Worm (Caenorhabditis elegans) whole organism, early embryonic: ENCODE data around the gene lin-25.

Source experiments
- B0310.2 ChIP-seq: sonication (generic microtip); optimal IDR thresholded peaks from 2 replicates; lab custom pipeline; 2016; ENCODE audit warnings: mild to moderate bottlenecking, missing genetic modification characterization, missing compliant biosample characterization
- F13C5.2 ChIP-seq: sonication (generic microtip); optimal IDR thresholded peaks from 2 replicates; lab custom pipeline; 2017; ENCODE audit warnings: mild to moderate bottlenecking, missing genetic modification characterization, inconsistent platforms, missing compliant biosample characterization
- aly-1 ChIP-seq: sonication (generic microtip); optimal IDR thresholded peaks from 2 replicates; lab custom pipeline; 2016; ENCODE audit warnings: missing genetic modification characterization, missing compliant biosample characterization
- ama-1 ChIP-seq: fragments of 150-350 bp; optimal IDR thresholded peaks from 2 replicates; lab custom pipeline; 2014
- ceh-13 ChIP-seq: fragments of 200-800 bp; sonication (Bioruptor generic); optimal IDR thresholded peaks from 2 replicates; lab custom pipeline; 2018; ENCODE audit warnings: mild to moderate bottlenecking, missing genetic modification characterization, missing compliant biosample characterization
- ceh-36 ChIP-seq: sonication (generic microtip); optimal IDR thresholded peaks from 2 replicates; lab custom pipeline; 2016; ENCODE audit warnings: missing genetic modification characterization, inconsistent platforms, missing compliant biosample characterization
- ets-7 ChIP-seq: sonication (generic microtip); optimal IDR thresholded peaks from 2 replicates; lab custom pipeline; 2016; ENCODE audit warnings: missing genotype, missing genetic modification characterization, missing compliant biosample characterization
- flt-1 ChIP-seq: fragments of 200-800 bp; sonication (Bioruptor generic); IDR thresholded peaks from 2 replicates; pipeline ENCODE4 v1.3.6; 2022; ENCODE audit warnings: missing genetic modification characterization, missing compliant biosample characterization
- hmbx-1 ChIP-seq: sonication (generic microtip); optimal IDR thresholded peaks from 2 replicates; lab custom pipeline; 2016; ENCODE audit warnings: mild to moderate bottlenecking, missing genetic modification characterization, missing compliant biosample characterization
- hmg-4 ChIP-seq: fragments of 200-800 bp; sonication (Bioruptor generic); optimal IDR thresholded peaks from 2 replicates; lab custom pipeline; 2018; ENCODE audit warnings: mild to moderate bottlenecking, missing genetic modification characterization, missing compliant biosample characterization
- hnd-1 ChIP-seq: sonication (generic microtip); optimal IDR thresholded peaks from 2 replicates; lab custom pipeline; 2016; ENCODE audit warnings: missing genetic modification characterization, missing compliant biosample characterization
- pes-1 ChIP-seq: fragments of 200-800 bp; sonication (Bioruptor generic); IDR thresholded peaks from 2 replicates; pipeline ENCODE4 v1.3.6; 2022; ENCODE audit warnings: missing genetic modification reagents, missing genetic modification characterization, missing compliant biosample characterization
- scrt-1 ChIP-seq: fragments of 200-800 bp; sonication (Bioruptor generic); IDR thresholded peaks from 2 replicates; pipeline ENCODE4 v1.3.6; 2022; ENCODE audit warnings: missing genetic modification characterization, missing compliant biosample characterization
- sea-1 ChIP-seq: fragments of 200-800 bp; sonication (Bioruptor generic); conservative IDR thresholded peaks from 2 replicates; pipeline ENCODE4 v1.3.6; 2022; ENCODE audit warnings: missing genetic modification characterization, missing compliant biosample characterization
- tbx-11 ChIP-seq: fragments of 200-800 bp; sonication (Bioruptor generic); IDR thresholded peaks from 2 replicates; pipeline ENCODE4 v1.3.6; 2022; ENCODE audit warnings: missing genetic modification characterization, missing compliant biosample characterization
- tbx-37 ChIP-seq: fragments of 200-800 bp; sonication (Bioruptor generic); conservative IDR thresholded peaks from 2 replicates; pipeline ENCODE4 v1.3.6; 2022; ENCODE audit warnings: missing genetic modification reagents, missing genetic modification characterization, missing compliant biosample characterization
- tra-4 ChIP-seq: sonication (generic microtip); optimal IDR thresholded peaks from 2 replicates; lab custom pipeline; 2017; ENCODE audit warnings: missing genetic modification characterization, missing compliant biosample characterization

The lin-25 gene

ce11 chrV:12676299-12676698, 26.6 kb downstream of the lin-25 start:
- TF ChIP-seq sea-1 (GFP tag; lab: Robert Waterston, UW) (no peak), ets-7 (tag; lab: Kevin White, UChicago) (no peak), aly-1 (tag; lab: Kevin White, UChicago) (no peak), hmg-4 (GFP tag; lab: Kevin White, UChicago) (no peak), ama-1 (lab: Kevin White, UChicago) (no peak), hmbx-1 (no peak), tbx-11 (GFP tag; lab: Robert Waterston, UW) (no peak), tra-4 (tag; lab: Kevin White, UChicago) (no peak), flt-1 (GFP tag; lab: Robert Waterston, UW) (no peak), tbx-37 (GFP tag; lab: Robert Waterston, UW) (no peak), ceh-36 (tag; lab: Kevin White, UChicago) (no peak), F13C5.2 (tag; lab: Kevin White, UChicago) (no peak), B0310.2 (tag; lab: Kevin White, UChicago) (no peak), scrt-1 (GFP tag; lab: Robert Waterston, UW) (no peak)

- TF ChIP-seq hnd-1 (tag; lab: Kevin White, UChicago) (no peak), B0310.2 (tag; lab: Kevin White, UChicago) (no peak), ceh-36 (tag; lab: Kevin White, UChicago) (no peak), flt-1 (GFP tag; lab: Robert Waterston, UW) (no peak), tbx-37 (GFP tag; lab: Robert Waterston, UW) (no peak), hmg-4 (GFP tag; lab: Kevin White, UChicago) (no peak), hmbx-1 (no peak), scrt-1 (GFP tag; lab: Robert Waterston, UW) (no peak), F13C5.2 (tag; lab: Kevin White, UChicago) (no peak), sea-1 (GFP tag; lab: Robert Waterston, UW) (no peak), ets-7 (tag; lab: Kevin White, UChicago) (no peak), tra-4 (tag; lab: Kevin White, UChicago) (no peak), tbx-11 (GFP tag; lab: Robert Waterston, UW) (no peak), ceh-13 (GFP tag; lab: Kevin White, UChicago) (no peak)
Measured at ce11 chrV:12679292-12679691, 29.6 kb downstream of the lin-25 start.

ce11 chrV:12679807-12680206, 30.1 kb downstream of the lin-25 start, which contains the start of gene frpr-15:
Gene frpr-15, plus strand, starts transcription at chrV:12680107.
- TF ChIP-seq hmg-4 (GFP tag; lab: Kevin White, UChicago) (no peak), pes-1 (no peak), aly-1 (tag; lab: Kevin White, UChicago) (no peak), hmbx-1 (no peak), tbx-37 (GFP tag; lab: Robert Waterston, UW) (no peak), sea-1 (GFP tag; lab: Robert Waterston, UW) (no peak), flt-1 (GFP tag; lab: Robert Waterston, UW) (no peak)

ce11 chrV:12683205-12683604, 33.5 kb downstream of the lin-25 start:
- TF ChIP-seq ama-1 (lab: Kevin White, UChicago) (no peak), tra-4 (tag; lab: Kevin White, UChicago) (no peak), sea-1 (GFP tag; lab: Robert Waterston, UW) (no peak), aly-1 (tag; lab: Kevin White, UChicago) (no peak), hnd-1 (tag; lab: Kevin White, UChicago) (no peak), scrt-1 (GFP tag; lab: Robert Waterston, UW) (no peak), hmbx-1 (no peak), pes-1 (no peak), tbx-37 (GFP tag; lab: Robert Waterston, UW) (no peak), ceh-13 (GFP tag; lab: Kevin White, UChicago) (no peak), ceh-36 (tag; lab: Kevin White, UChicago) (no peak), ets-7 (tag; lab: Kevin White, UChicago) (no peak), tbx-11 (GFP tag; lab: Robert Waterston, UW) (no peak), flt-1 (GFP tag; lab: Robert Waterston, UW) (no peak), hmg-4 (GFP tag; lab: Kevin White, UChicago) (no peak), F13C5.2 (tag; lab: Kevin White, UChicago) (no peak), B0310.2 (tag; lab: Kevin White, UChicago) (no peak)

- no peak for TF ChIP-seq hmg-4 (GFP tag; lab: Kevin White, UChicago)
- TF ChIP-seq scrt-1 (GFP tag; lab: Robert Waterston, UW): no peak
- no peak for TF ChIP-seq tra-4 (tag; lab: Kevin White, UChicago)
- TF ChIP-seq aly-1 (tag; lab: Kevin White, UChicago): no peak
- no peak for TF ChIP-seq flt-1 (GFP tag; lab: Robert Waterston, UW)
- no peak for TF ChIP-seq pes-1
- TF ChIP-seq F13C5.2 (tag; lab: Kevin White, UChicago): no peak
- TF ChIP-seq B0310.2 (tag; lab: Kevin White, UChicago): no peak
- no peak for TF ChIP-seq sea-1 (GFP tag; lab: Robert Waterston, UW)
- no peak for TF ChIP-seq ceh-36 (tag; lab: Kevin White, UChicago)
- no peak for TF ChIP-seq tbx-37 (GFP tag; lab: Robert Waterston, UW)
- TF ChIP-seq ceh-13 (GFP tag; lab: Kevin White, UChicago): no peak
- no peak for TF ChIP-seq hnd-1 (tag; lab: Kevin White, UChicago)
- no peak for TF ChIP-seq tbx-11 (GFP tag; lab: Robert Waterston, UW)
- no peak for TF ChIP-seq ets-7 (tag; lab: Kevin White, UChicago)
- TF ChIP-seq hmbx-1: no peak
- TF ChIP-seq ama-1 (lab: Kevin White, UChicago): no peak
Measured at ce11 chrV:12695155-12695554, 45.4 kb downstream of the lin-25 start, which contains the start of gene parn-1. Gene parn-1, minus strand, starts transcription at chrV:12695255.

- TF ChIP-seq ets-7 (tag; lab: Kevin White, UChicago): no peak
- no peak for TF ChIP-seq tbx-11 (GFP tag; lab: Robert Waterston, UW)
- no peak for TF ChIP-seq hmbx-1
- no peak for TF ChIP-seq hmg-4 (GFP tag; lab: Kevin White, UChicago)
- no peak for TF ChIP-seq ceh-13 (GFP tag; lab: Kevin White, UChicago)
- TF ChIP-seq ama-1 (lab: Kevin White, UChicago): no peak
- TF ChIP-seq sea-1 (GFP tag; lab: Robert Waterston, UW): no peak
- TF ChIP-seq scrt-1 (GFP tag; lab: Robert Waterston, UW): no peak
- TF ChIP-seq ceh-36 (tag; lab: Kevin White, UChicago): no peak
- TF ChIP-seq B0310.2 (tag; lab: Kevin White, UChicago): no peak
- TF ChIP-seq aly-1 (tag; lab: Kevin White, UChicago): no peak
- TF ChIP-seq hnd-1 (tag; lab: Kevin White, UChicago): no peak
- TF ChIP-seq pes-1: no peak
- TF ChIP-seq flt-1 (GFP tag; lab: Robert Waterston, UW): no peak
- no peak for TF ChIP-seq tbx-37 (GFP tag; lab: Robert Waterston, UW)
Measured at ce11 chrV:12695968-12696367, 46.2 kb downstream of the lin-25 start, which contains the start of gene K10C8.4. Gene K10C8.4, plus strand, starts transcription at chrV:12696268.
